Fruit fly (Drosophila melanogaster): ENCODE measurements around the gene CG32987.

Gene CG32987

dm6 chr2L:8825222-8825869 lies 38.3 kb upstream of the CG32987 start, which contains the start of gene SoxN (continued):
- TF ChIP-seq Hr78 (GFP tag; optimal IDR thresholded peaks at IDR 0.05), result no peak
- peak; percentile 61 for TF ChIP-seq zen (tag; optimal IDR thresholded peaks at IDR 0.05)
- no peak for TF ChIP-seq PHDP (tag; optimal IDR thresholded peaks at IDR 0.05)
- TF ChIP-seq MTF-1 (GFP tag; optimal IDR thresholded peaks at IDR 0.05; ENCODE audit: borderline replicate concordance), result peak; percentile 11
- no peak for TF ChIP-seq CG15073 (GFP tag; optimal IDR thresholded peaks at IDR 0.05)
- TF ChIP-seq CG6854 (GFP tag; optimal IDR thresholded peaks at IDR 0.05), result no peak
- TF ChIP-seq Med (GFP tag), result peak; percentile 86
- TF ChIP-seq trem (tag; optimal IDR thresholded peaks at IDR 0.05), result no peak
- no peak for TF ChIP-seq CG15601 (tag; optimal IDR thresholded peaks at IDR 0.05)
- peak; percentile 81 for TF ChIP-seq otp (GFP tag; IDR thresholded peaks at IDR 0.05)
- no peak for TF ChIP-seq CG13894 (tag; optimal IDR thresholded peaks at IDR 0.05)
- TF ChIP-seq Myb (GFP tag; optimal IDR thresholded peaks at IDR 0.05), result no peak
- no peak for TF ChIP-seq eve (GFP tag; optimal IDR thresholded peaks at IDR 0.05)
- no peak for TF ChIP-seq CG11093 (GFP tag; IDR thresholded peaks at IDR 0.05)
- TF ChIP-seq Ets65A (GFP tag), result no peak
- TF ChIP-seq CG12744 (GFP tag; optimal IDR thresholded peaks at IDR 0.05), result no peak
- TF ChIP-seq Hsf (GFP tag; optimal IDR thresholded peaks at IDR 0.05), result no peak
- TF ChIP-seq fu2 (GFP tag; optimal IDR thresholded peaks at IDR 0.05), result no peak
- TF ChIP-seq CoRest (tag; optimal IDR thresholded peaks at IDR 0.05), result peak; percentile 61
- no peak for TF ChIP-seq CG1233 (GFP tag; optimal IDR thresholded peaks at IDR 0.05)
- peak; percentile 94 for TF ChIP-seq chinmo (GFP tag; IDR thresholded peaks at IDR 0.05; ENCODE audit: partially characterized antibody)
- peak; percentile 74 for TF ChIP-seq sna (GFP tag; IDR thresholded peaks at IDR 0.05; ENCODE audit: partially characterized antibody)
- no peak for TF ChIP-seq pita (GFP tag; optimal IDR thresholded peaks at IDR 0.05)
- no peak for TF ChIP-seq CG6272 (GFP tag; IDR thresholded peaks at IDR 0.05)
- no peak for TF ChIP-seq H2.0 (GFP tag; IDR thresholded peaks at IDR 0.05)
- no peak for TF ChIP-seq Atf-2 (GFP tag; optimal IDR thresholded peaks at IDR 0.05)
- TF ChIP-seq Dfd (GFP tag; optimal IDR thresholded peaks at IDR 0.05), result peak in 1 of 2 experiments; percentile 11
- no peak for TF ChIP-seq fd102C (GFP tag; optimal IDR thresholded peaks at IDR 0.05)
- TF ChIP-seq Side (GFP tag; optimal IDR thresholded peaks at IDR 0.05), result peak; percentile 17
- no peak for TF ChIP-seq CkIIα-i1 (GFP tag; IDR thresholded peaks at IDR 0.05)
- TF ChIP-seq Fer3 (tag; optimal IDR thresholded peaks at IDR 0.05), result no peak
- TF ChIP-seq sens (GFP tag), result peak; percentile 87
- TF ChIP-seq exex (tag; optimal IDR thresholded peaks at IDR 0.05), result no peak
- TF ChIP-seq CG31224 (GFP tag; IDR thresholded peaks at IDR 0.05), result no peak
- no peak for TF ChIP-seq ind (GFP tag; optimal IDR thresholded peaks at IDR 0.05)
- TF ChIP-seq CG3163 (GFP tag; optimal IDR thresholded peaks at IDR 0.05), result no peak
- no peak for TF ChIP-seq CG14667 (GFP tag; IDR thresholded peaks at IDR 0.05)
- TF ChIP-seq CG5180 (GFP tag; optimal IDR thresholded peaks at IDR 0.05), result peak; percentile 90
- no peak for TF ChIP-seq Oli (tag; optimal IDR thresholded peaks at IDR 0.05)
- no peak for TF ChIP-seq bcd (GFP tag; optimal IDR thresholded peaks at IDR 0.05)
- TF ChIP-seq CG2712 (tag; optimal IDR thresholded peaks at IDR 0.05), result peak; percentile 22
- TF ChIP-seq Nf-YC (tag; optimal IDR thresholded peaks at IDR 0.05), result peak; percentile 100
- no peak for TF ChIP-seq peb (GFP tag; IDR thresholded peaks at IDR 0.05)
- peak; percentile 81 for TF ChIP-seq Vsx1 (GFP tag; optimal IDR thresholded peaks at IDR 0.05)
- no peak; the same call in 1 of the 2 replicates for TF ChIP-seq lmd (GFP tag; IDR thresholded peaks at IDR 0.05)
- peak in 1 of 2 experiments; percentile 18 for TF ChIP-seq Trl (optimal IDR thresholded peaks at IDR 0.05)
- TF ChIP-seq Trl (GFP tag; optimal IDR thresholded peaks at IDR 0.05), result peak; percentile 19
- TF ChIP-seq tgo (GFP tag; IDR thresholded peaks at IDR 0.05), result no peak
- 0 out of 2 replicates have a peak, but pooled peaks have one; percentile 34 for TF ChIP-seq hbn (GFP tag; IDR thresholded peaks at IDR 0.05; ENCODE audit: partially characterized antibody)
- no peak for TF ChIP-seq CG5953 (GFP tag; IDR thresholded peaks at IDR 0.05)

All from whole organism, embryonic.